Worm (Caenorhabditis elegans) whole organism, L3 larva: ENCODE data around the gene srw-57.

Experiments used
- ceh-82 ChIP-seq: fragments of 150-350 bp; optimal IDR thresholded peaks from 2 replicates; lab custom pipeline; 2014; ENCODE audit warnings: missing biosample characterization, missing genetic modification characterization
- elt-2 ChIP-seq: sonication (generic microtip); optimal IDR thresholded peaks from 2 replicates; lab custom pipeline; 2016; ENCODE audit warnings: missing genetic modification reagents, mild to moderate bottlenecking, missing genetic modification characterization, missing compliant biosample characterization
- elt-3 ChIP-seq, 3 experiments: fragments of 150-350 bp in 1 of 3; sonication (generic microtip) in 2 of 3; optimal IDR thresholded peaks; 2 replicates in 2 of 3; 4 replicates in 1 of 3; lab custom pipeline; 2014 to 2017; ENCODE audit warnings: missing biosample characterization in 3 of 3, missing genetic modification characterization in 3 of 3
- fkh-10 ChIP-seq: sonication (generic microtip); optimal IDR thresholded peaks from 2 replicates; lab custom pipeline; 2017; ENCODE audit warnings: missing biosample characterization, missing genetic modification reagents, missing genetic modification characterization
- fos-1 ChIP-seq: fragments of 150-350 bp; optimal IDR thresholded peaks from 2 replicates; lab custom pipeline; 2014; ENCODE audit warnings: missing biosample characterization, missing genetic modification characterization
- lin-15B ChIP-seq: fragments of 150-350 bp; optimal IDR thresholded peaks from 2 replicates; lab custom pipeline; 2014; ENCODE audit warnings: missing biosample characterization, missing genetic modification characterization
- nfya-1 ChIP-seq: sonication (generic microtip); optimal IDR thresholded peaks from 2 replicates; lab custom pipeline; 2017; ENCODE audit warnings: missing genetic modification characterization, mild to moderate bottlenecking, missing compliant biosample characterization, antibody characterized with exemption, moderate library complexity; ENCODE audit not compliant: insufficient read depth
- nhr-237 ChIP-seq: fragments of 150-350 bp; optimal IDR thresholded peaks from 2 replicates; lab custom pipeline; 2014; ENCODE audit warnings: missing biosample characterization, missing genetic modification characterization
- nhr-77 ChIP-seq: fragments of 150-350 bp; optimal IDR thresholded peaks from 2 replicates; lab custom pipeline; 2014; ENCODE audit warnings: missing biosample characterization, missing genetic modification characterization
- pha-4 ChIP-seq: fragments of 150-350 bp; optimal IDR thresholded peaks from 2 replicates; lab custom pipeline; 2014; ENCODE audit warnings: missing biosample characterization, missing genetic modification reagents, missing genetic modification characterization
- skn-1 ChIP-seq: fragments of 150-350 bp; optimal IDR thresholded peaks from 2 replicates; lab custom pipeline; 2014; ENCODE audit warnings: missing biosample characterization, missing genetic modification characterization
- unc-62 ChIP-seq: fragments of 150-350 bp; sonication (generic microtip); optimal IDR thresholded peaks from 4 replicates; lab custom pipeline; 2014; ENCODE audit warnings: missing biosample characterization, missing genetic modification reagents, missing genetic modification characterization
- zag-1 ChIP-seq: fragments of 150-350 bp; optimal IDR thresholded peaks from 2 replicates; lab custom pipeline; 2014; ENCODE audit warnings: missing biosample characterization, missing genetic modification characterization

- TF ChIP-seq elt-3 (tag; optimal IDR thresholded peaks at IDR 0.05; lab: Kevin White, UChicago): no peak
- TF ChIP-seq lin-15B (tag; lab: Kevin White, UChicago): no peak
- TF ChIP-seq pha-4: no peak
- no peak for TF ChIP-seq nfya-1 (tag; lab: Kevin White, UChicago)
- no peak for TF ChIP-seq zag-1 (tag; lab: Kevin White, UChicago)
- no peak for TF ChIP-seq elt-2 (tag; lab: Kevin White, UChicago)
- no peak for TF ChIP-seq unc-62
- TF ChIP-seq ceh-82 (tag; lab: Kevin White, UChicago): no peak
- TF ChIP-seq nhr-77: no peak
- no peak for TF ChIP-seq fos-1 (tag; lab: Kevin White, UChicago)
- TF ChIP-seq fkh-10: no peak
- no peak for TF ChIP-seq nhr-237 (tag; lab: Kevin White, UChicago)
- no peak for TF ChIP-seq skn-1
Observed at ce11 chrV:15974836-15975235, 20.0 kb upstream of the srw-57 start, which contains the start of gene sru-22.
